Worm (Caenorhabditis elegans): ENCODE results near the gene T27A1.3.

- no peak for TF ChIP-seq him-1 (tag; optimal IDR thresholded peaks at IDR 0.05)
- TF ChIP-seq dao-5 (tag; optimal IDR thresholded peaks at IDR 0.05): no peak
Observed at ce11 chrII:509230-509629, 26.1 kb upstream of the T27A1.3 start, which contains the start of gene srh-105.
